Fruit fly (Drosophila melanogaster) whole organism, embryonic: ENCODE measurements around the gene Shmt.

Experiments used
- Atf-2 ChIP-seq: fragments of 200-800 bp; sonication (Bioruptor generic); optimal IDR thresholded peaks from 2 replicates; lab custom pipeline; 2016; ENCODE audit warnings: missing biosample characterization, missing genetic modification characterization
- BtbVII ChIP-seq: fragments of 200-800 bp; sonication (Bioruptor generic); optimal IDR thresholded peaks from 3 replicates; lab custom pipeline; 2017; ENCODE audit warnings: missing biosample characterization, mild to moderate bottlenecking, missing genetic modification characterization
- CG10209 ChIP-seq: fragments of 200-800 bp; sonication (Bioruptor generic); optimal IDR thresholded peaks from 3 replicates; lab custom pipeline; 2017; ENCODE audit warnings: missing biosample characterization, mild to moderate bottlenecking, missing genetic modification characterization, missing genetic modification reagents
- CG1024 ChIP-seq: fragments of 200-800 bp; sonication (Bioruptor generic); IDR thresholded peaks from 2 replicates; pipeline ENCODE4 v1.3.6; 2022; ENCODE audit warnings: missing biosample characterization, missing genetic modification characterization
- CG11247 ChIP-seq: fragments of 200-800 bp; sonication (Bioruptor generic); IDR thresholded peaks from 2 replicates; pipeline ENCODE4 v1.3.6; 2022; ENCODE audit warnings: missing biosample characterization, missing genetic modification characterization
- CG11398 ChIP-seq: fragments of 200-800 bp; sonication (Bioruptor generic); optimal IDR thresholded peaks from 2 replicates; lab custom pipeline; 2016; ENCODE audit warnings: missing biosample characterization, missing genetic modification characterization
- CG11456 ChIP-seq: fragments of 200-800 bp; sonication (Bioruptor generic); IDR thresholded peaks from 3 replicates; pipeline ENCODE4 v1.3.6; 2022; ENCODE audit warnings: missing biosample characterization, missing genetic modification characterization
- CG12219 ChIP-seq: fragments of 200-800 bp; sonication (Bioruptor generic); optimal IDR thresholded peaks from 3 replicates; lab custom pipeline; 2018; ENCODE audit warnings: missing biosample characterization, mild to moderate bottlenecking, missing genetic modification characterization
- CG12236 ChIP-seq: fragments of 200-800 bp; sonication (Bioruptor generic); optimal IDR thresholded peaks from 2 replicates; lab custom pipeline; 2016; ENCODE audit warnings: missing biosample characterization, missing genetic modification characterization
- CG13287 ChIP-seq: fragments of 200-800 bp; sonication (Bioruptor generic); IDR thresholded peaks from 2 replicates; pipeline ENCODE4 v1.3.6; 2022; ENCODE audit warnings: missing biosample characterization, missing genetic modification characterization; ENCODE audit not compliant: partially characterized antibody
- CG16815 ChIP-seq: fragments of 200-800 bp; sonication (Bioruptor generic); optimal IDR thresholded peaks from 3 replicates; lab custom pipeline; 2017; ENCODE audit warnings: missing biosample characterization, mild to moderate bottlenecking, missing genetic modification characterization
- CG17829 ChIP-seq: fragments of 200-800 bp; optimal IDR thresholded peaks from 2 replicates; lab custom pipeline; 2019; ENCODE audit warnings: missing biosample characterization, mild to moderate bottlenecking, missing genetic modification characterization, moderate library complexity
- CG18262 ChIP-seq: fragments of 200-800 bp; optimal IDR thresholded peaks from 3 replicates; lab custom pipeline; 2019; ENCODE audit warnings: missing biosample characterization, mild to moderate bottlenecking, missing genetic modification characterization, moderate library complexity
- CG32532 ChIP-seq: fragments of 200-800 bp; sonication (Bioruptor generic); IDR thresholded peaks from 2 replicates; pipeline ENCODE4 v1.3.6; 2022; ENCODE audit warnings: missing biosample characterization, missing genetic modification characterization
- CG3281 ChIP-seq: fragments of 200-800 bp; sonication (Bioruptor generic); optimal IDR thresholded peaks from 3 replicates; lab custom pipeline; 2017; ENCODE audit warnings: missing biosample characterization, mild to moderate bottlenecking, missing genetic modification characterization
- CG3995 ChIP-seq: fragments of 200-800 bp; sonication (Bioruptor generic); optimal IDR thresholded peaks from 3 replicates; lab custom pipeline; 2016; ENCODE audit warnings: missing biosample characterization, missing genetic modification characterization
- CG4328 ChIP-seq: fragments of 200-800 bp; sonication (Bioruptor generic); optimal IDR thresholded peaks from 3 replicates; lab custom pipeline; 2017; ENCODE audit warnings: missing biosample characterization, missing genetic modification reagents, missing genetic modification characterization
- CG6765 ChIP-seq: fragments of 200-800 bp; sonication (Bioruptor generic); optimal IDR thresholded peaks from 3 replicates; lab custom pipeline; 2017; ENCODE audit warnings: missing biosample characterization, mild to moderate bottlenecking, missing genetic modification characterization
- CG8290 ChIP-seq, 3 experiments: fragments of 200-800 bp; sonication (Bioruptor generic); optimal IDR thresholded peaks; 2 replicates each; lab custom pipeline; 2016 to 2019; ENCODE audit warnings: missing biosample characterization in 3 of 3, missing genetic modification characterization in 3 of 3, mild to moderate bottlenecking in 2 of 3, moderate library complexity in 1 of 3
- Chrac-16 ChIP-seq: fragments of 200-800 bp; sonication (Bioruptor generic); optimal IDR thresholded peaks from 3 replicates; lab custom pipeline; 2016; ENCODE audit warnings: missing biosample characterization, missing genetic modification characterization
- Dip2 ChIP-seq: fragments of 200-800 bp; sonication (Bioruptor generic); IDR thresholded peaks from 2 replicates; pipeline ENCODE4 v1.3.6; 2022; ENCODE audit warnings: missing biosample characterization, missing genetic modification characterization
- Doc3 ChIP-seq: fragments of 200-800 bp; sonication (Bioruptor generic); IDR thresholded peaks from 3 replicates; pipeline ENCODE4 v1.3.6; 2022; ENCODE audit warnings: missing biosample characterization, missing genetic modification characterization; ENCODE audit not compliant: partially characterized antibody
- E2f1 ChIP-seq: fragments of 200-800 bp; sonication (Bioruptor generic); IDR thresholded peaks from 2 replicates; pipeline ENCODE4 v1.3.6; 2022; ENCODE audit warnings: missing biosample characterization, missing genetic modification characterization
- Fer1 ChIP-seq: fragments of 200-800 bp; sonication (Bioruptor generic); optimal IDR thresholded peaks from 2 replicates; lab custom pipeline; 2017; ENCODE audit warnings: missing biosample characterization, mild to moderate bottlenecking, missing genetic modification characterization
- GATAe ChIP-seq: fragments of 200-800 bp; sonication (Bioruptor generic); conservative IDR thresholded peaks from 2 replicates; pipeline ENCODE4 v1.3.6; 2022; ENCODE audit warnings: missing biosample characterization, missing genetic modification characterization
- H2.0 ChIP-seq: fragments of 200-800 bp; sonication (Bioruptor generic); IDR thresholded peaks from 2 replicates; pipeline ENCODE4 v1.3.6; 2022; ENCODE audit warnings: missing biosample characterization, missing genetic modification characterization
- Hr3 ChIP-seq: fragments of 200-800 bp; sonication (Bioruptor generic); optimal IDR thresholded peaks from 3 replicates; lab custom pipeline; 2016; ENCODE audit warnings: missing biosample characterization, missing genetic modification characterization
- Meics ChIP-seq: fragments of 200-800 bp; sonication (Bioruptor generic); optimal IDR thresholded peaks from 2 replicates; lab custom pipeline; 2017; ENCODE audit warnings: missing biosample characterization, mild to moderate bottlenecking, missing genetic modification characterization
- NK7.1 ChIP-seq: fragments of 200-800 bp; sonication (Bioruptor generic); optimal IDR thresholded peaks from 3 replicates; lab custom pipeline; 2016; ENCODE audit warnings: missing biosample characterization, missing genetic modification characterization
- NfI ChIP-seq: fragments of 200-800 bp; sonication (Bioruptor generic); optimal IDR thresholded peaks from 3 replicates; lab custom pipeline; 2018; ENCODE audit warnings: missing biosample characterization, mild to moderate bottlenecking, missing genetic modification characterization, moderate library complexity
- Sin3A ChIP-seq: fragments of >200 bp; optimal IDR thresholded peaks from 2 replicates; lab custom pipeline; 2018
- al ChIP-seq: fragments of 200-800 bp; sonication (Bioruptor generic); IDR thresholded peaks from 2 replicates; pipeline ENCODE4 v1.3.6; 2022; ENCODE audit warnings: missing biosample characterization, missing genetic modification characterization
- amos ChIP-seq: fragments of 200-800 bp; sonication (Bioruptor generic); IDR thresholded peaks from 2 replicates; pipeline ENCODE4 v1.3.6; 2022; ENCODE audit warnings: missing biosample characterization, missing genetic modification characterization; ENCODE audit not compliant: partially characterized antibody
- btn ChIP-seq: fragments of 200-800 bp; sonication (Bioruptor generic); optimal IDR thresholded peaks from 2 replicates; lab custom pipeline; 2016; ENCODE audit warnings: missing biosample characterization, missing genetic modification characterization
- cad ChIP-seq: fragments of >200 bp; optimal IDR thresholded peaks from 2 replicates; lab custom pipeline; 2017; ENCODE audit warnings: missing biosample characterization, missing genetic modification characterization
- chm ChIP-seq: fragments of 200-800 bp; sonication (Bioruptor generic); IDR thresholded peaks from 2 replicates; pipeline ENCODE4 v1.3.6; 2022; ENCODE audit warnings: missing biosample characterization, missing genetic modification characterization
- cwo ChIP-seq: fragments of 200-800 bp; sonication (Bioruptor generic); optimal IDR thresholded peaks from 3 replicates; lab custom pipeline; 2017; ENCODE audit warnings: missing biosample characterization, missing genetic modification characterization, mild to moderate bottlenecking, moderate library complexity, missing genetic modification reagents
- gem ChIP-seq: fragments of 200-800 bp; sonication (Bioruptor generic); optimal IDR thresholded peaks from 2 replicates; lab custom pipeline; 2019; ENCODE audit warnings: missing biosample characterization, mild to moderate bottlenecking, missing genetic modification characterization, moderate library complexity
- jumu ChIP-seq: fragments of 200-800 bp; sonication (Bioruptor generic); optimal IDR thresholded peaks from 3 replicates; lab custom pipeline; 2016; ENCODE audit warnings: missing biosample characterization, missing genetic modification characterization
- klu ChIP-seq: fragments of 200-800 bp; sonication (Bioruptor generic); IDR thresholded peaks from 2 replicates; pipeline ENCODE4 v1.3.6; 2022; ENCODE audit warnings: missing biosample characterization, missing genetic modification characterization
- lmd ChIP-seq: fragments of 200-800 bp; sonication (Bioruptor generic); IDR thresholded peaks from 2 replicates; pipeline ENCODE4 v1.3.6; 2022; ENCODE audit warnings: missing biosample characterization, missing genetic modification characterization
- nmo ChIP-seq: fragments of 200-800 bp; sonication (Bioruptor generic); optimal IDR thresholded peaks from 2 replicates; lab custom pipeline; 2018; ENCODE audit warnings: missing biosample characterization, mild to moderate bottlenecking, missing genetic modification characterization, moderate library complexity
- nom ChIP-seq: fragments of 200-800 bp; sonication (Bioruptor generic); optimal IDR thresholded peaks from 2 replicates; lab custom pipeline; 2017; ENCODE audit warnings: missing biosample characterization, missing genetic modification characterization, mild to moderate bottlenecking, moderate library complexity, missing genetic modification reagents
- odd ChIP-seq: fragments of 200-800 bp; sonication (Bioruptor generic); optimal IDR thresholded peaks from 2 replicates; lab custom pipeline; 2017; ENCODE audit warnings: missing biosample characterization, mild to moderate bottlenecking, missing genetic modification characterization
- peb ChIP-seq: fragments of 200-800 bp; sonication (Bioruptor generic); IDR thresholded peaks from 2 replicates; pipeline ENCODE4 v1.3.6; 2022; ENCODE audit warnings: missing biosample characterization, missing genetic modification characterization
- repo ChIP-seq: fragments of 200-800 bp; sonication (Bioruptor generic); optimal IDR thresholded peaks from 2 replicates; lab custom pipeline; 2016; ENCODE audit warnings: missing biosample characterization, missing genetic modification characterization
- salm ChIP-seq: fragments of 200-800 bp; sonication (Bioruptor generic); optimal IDR thresholded peaks from 2 replicates; lab custom pipeline; 2018; ENCODE audit warnings: missing biosample characterization, mild to moderate bottlenecking, missing genetic modification characterization
- sens-2 ChIP-seq: fragments of 200-800 bp; sonication (Bioruptor generic); IDR thresholded peaks from 2 replicates; pipeline ENCODE4 v1.3.6; 2022; ENCODE audit warnings: missing biosample characterization, missing genetic modification characterization
- stc ChIP-seq: fragments of 200-800 bp; sonication (Bioruptor generic); IDR thresholded peaks from 2 replicates; pipeline ENCODE4 v1.3.6; 2022; ENCODE audit warnings: missing biosample characterization, missing genetic modification characterization
- vvl ChIP-seq: fragments of 200-800 bp; sonication (Bioruptor generic); IDR thresholded peaks from 2 replicates; pipeline ENCODE4 v1.3.6; 2022; ENCODE audit warnings: missing biosample characterization, missing genetic modification characterization

Gene Shmt

dm6 chrX:5880139-5880924, 36.3 kb downstream of the Shmt start (continued):
- TF ChIP-seq salm (tag; lab: Kevin White, UChicago) (no peak), E2f1 (GFP tag; lab: Robert Waterston, UW) (0 out of 2 replicates have a peak, but pooled peaks have one; percentile 31), jumu (GFP tag; lab: Kevin White, UChicago) (no peak), Hr3 (GFP tag; lab: Kevin White, UChicago) (peak; percentile 36), Chrac-16 (GFP tag; lab: Kevin White, UChicago) (peak; percentile 45), CG3281 (GFP tag; lab: Kevin White, UChicago) (peak; percentile 57), CG12236 (GFP tag; lab: Kevin White, UChicago) (no peak), CG8290 (GFP tag; optimal IDR thresholded peaks at IDR 0.05; lab: Kevin White, UChicago) (no peak), CG8290 (tag; optimal IDR thresholded peaks at IDR 0.05; lab: Kevin White, UChicago) (peak in 1 of 2 experiments; percentile 78), chm (GFP tag; lab: Robert Waterston, UW) (no peak), CG16815 (GFP tag; lab: Kevin White, UChicago) (peak; percentile 13), CG4328 (GFP tag; lab: Kevin White, UChicago) (peak; percentile 34), stc (GFP tag; lab: Robert Waterston, UW) (no peak), peb (GFP tag; lab: Robert Waterston, UW) (no peak), btn (GFP tag; lab: Kevin White, UChicago) (no peak), Meics (GFP tag; lab: Kevin White, UChicago) (peak; percentile 65), Atf-2 (GFP tag; lab: Kevin White, UChicago) (peak; percentile 5), CG17829 (tag; lab: Kevin White, UChicago) (peak; percentile 39), odd (GFP tag; lab: Kevin White, UChicago) (peak; percentile 43), klu (no peak), nmo (GFP tag; lab: Kevin White, UChicago) (peak; percentile 22), amos (GFP tag; lab: Robert Waterston, UW) (no peak), CG1024 (GFP tag; lab: Robert Waterston, UW) (no peak), GATAe (GFP tag; lab: Robert Waterston, UW) (no peak), gem (peak; percentile 71), Doc3 (GFP tag; lab: Robert Waterston, UW) (no peak), cad (GFP tag; lab: Kevin White, UChicago) (no peak), CG18262 (tag; lab: Kevin White, UChicago) (peak; percentile 55), nom (GFP tag; lab: Kevin White, UChicago) (peak; percentile 68), lmd (GFP tag; lab: Robert Waterston, UW) (peak; percentile 53; the same call in 1 of the 2 replicates), CG32532 (peak; percentile 73), CG3995 (GFP tag; lab: Kevin White, UChicago) (peak; percentile 44), CG12219 (GFP tag; lab: Kevin White, UChicago) (peak; percentile 23), CG6765 (peak; percentile 30), BtbVII (GFP tag; lab: Kevin White, UChicago) (no peak), CG11247 (GFP tag; lab: Robert Waterston, UW) (no peak), Sin3A (lab: Kevin White, UChicago) (no peak), sens-2 (GFP tag; lab: Robert Waterston, UW) (no peak), CG11398 (GFP tag; lab: Kevin White, UChicago) (no peak), Fer1 (GFP tag; lab: Kevin White, UChicago) (peak; percentile 60), Dip2 (GFP tag; lab: Robert Waterston, UW) (no peak), NK7.1 (GFP tag; lab: Kevin White, UChicago) (no peak), repo (GFP tag; lab: Kevin White, UChicago) (peak; percentile 20), al (no peak), cwo (GFP tag; lab: Kevin White, UChicago) (peak; percentile 97), H2.0 (GFP tag; lab: Robert Waterston, UW) (no peak), CG13287 (no peak), CG11456 (GFP tag; lab: Robert Waterston, UW) (peak; percentile 33; the same call in 1 of the 3 replicates), vvl (peak; percentile 51), CG10209 (peak; percentile 22), NfI (GFP tag; lab: Kevin White, UChicago) (peak; percentile 57)
